Worm (Caenorhabditis elegans): ENCODE data around the gene trxr-2.

ce11 chrIII:8922061-8922460, 8.5 kb downstream of the trxr-2 start:
- TF ChIP-seq fos-1 (tag; optimal IDR thresholded peaks at IDR 0.05) = no peak
- peak; percentile 18 for TF ChIP-seq lin-13 (GFP tag; optimal IDR thresholded peaks at IDR 0.05)
- no peak for TF ChIP-seq aly-2 (tag; optimal IDR thresholded peaks at IDR 0.05)
- TF ChIP-seq nhr-12 (tag; optimal IDR thresholded peaks at IDR 0.05) = no peak
- no peak for TF ChIP-seq nhr-6 (tag; optimal IDR thresholded peaks at IDR 0.05)
- TF ChIP-seq lin-39 (tag; optimal IDR thresholded peaks at IDR 0.05) = no peak
- no peak for TF ChIP-seq nhr-237 (tag; optimal IDR thresholded peaks at IDR 0.05)
- TF ChIP-seq sma-3 (GFP tag; optimal IDR thresholded peaks at IDR 0.05) = no peak
- TF ChIP-seq ztf-4 (tag; optimal IDR thresholded peaks at IDR 0.05) = peak; percentile 65
- peak; percentile 11 for TF ChIP-seq C34F6.9 (tag; optimal IDR thresholded peaks at IDR 0.05)
- TF ChIP-seq gmeb-1 (tag; optimal IDR thresholded peaks at IDR 0.05) = no peak
- TF ChIP-seq nhr-11 (tag; optimal IDR thresholded peaks at IDR 0.05) = no peak
- peak; percentile 37 for TF ChIP-seq nhr-25 (tag; optimal IDR thresholded peaks at IDR 0.05)
